Worm (Caenorhabditis elegans) whole organism, mixed stage, embryonic: Measurements from ENCODE around the gene ZK470.14.
"Not testable (repeated sequence)": the region's sequence is repeated elsewhere in the genome, so short reads cannot be mapped to it uniquely, and the experiment has no call there.

ENCODE experiments used
- blmp-1 ChIP-seq: fragments of 150-350 bp; optimal IDR thresholded peaks from 2 replicates; lab custom pipeline; 2014; ENCODE audit warnings: missing biosample characterization, missing genetic modification characterization
- elt-3 ChIP-seq: fragments of 150-350 bp; optimal IDR thresholded peaks from 2 replicates; lab custom pipeline; 2014; ENCODE audit warnings: missing biosample characterization, missing genetic modification characterization
- lsy-2 ChIP-seq: fragments of 150-350 bp; optimal IDR thresholded peaks from 2 replicates; lab custom pipeline; 2014; ENCODE audit warnings: missing biosample characterization, missing genetic modification characterization
- mep-1 ChIP-seq: fragments of 150-350 bp; optimal IDR thresholded peaks from 2 replicates; lab custom pipeline; 2017; ENCODE audit warnings: missing biosample characterization, missing genetic modification reagents, missing genetic modification characterization, inconsistent platforms
- mls-2 ChIP-seq: sonication (generic microtip); optimal IDR thresholded peaks from 2 replicates; lab custom pipeline; 2016; ENCODE audit warnings: mild to moderate bottlenecking, missing genetic modification characterization, moderate library complexity, missing compliant biosample characterization
- nhr-12 ChIP-seq: fragments of 150-350 bp; optimal IDR thresholded peaks from 2 replicates; lab custom pipeline; 2014; ENCODE audit warnings: missing biosample characterization, missing genetic modification characterization
- pha-4 ChIP-seq: fragments of 150-350 bp; optimal IDR thresholded peaks from 2 replicates; lab custom pipeline; 2018; ENCODE audit warnings: missing biosample characterization, missing genetic modification reagents, missing genetic modification characterization
- snpc-4 ChIP-seq: fragments of 150-350 bp; optimal IDR thresholded peaks from 2 replicates; lab custom pipeline; 2014; ENCODE audit warnings: missing biosample characterization, missing genetic modification characterization
- unc-39 ChIP-seq: fragments of 150-350 bp; optimal IDR thresholded peaks from 2 replicates; lab custom pipeline; 2014; ENCODE audit warnings: missing biosample characterization, missing genetic modification characterization
- unc-62 ChIP-seq: fragments of 150-350 bp; optimal IDR thresholded peaks from 2 replicates; lab custom pipeline; 2014; ENCODE audit warnings: missing biosample characterization, missing genetic modification reagents, missing genetic modification characterization

- not testable (repeated sequence) for TF ChIP-seq mep-1 (tag; lab: Kevin White, UChicago); mls-2 (tag; lab: Kevin White, UChicago); unc-39 (tag; lab: Kevin White, UChicago); pha-4 (tag; lab: Kevin White, UChicago); unc-62; elt-3 (tag; lab: Kevin White, UChicago); snpc-4 (tag; lab: Kevin White, UChicago); nhr-12 (tag; lab: Kevin White, UChicago); lsy-2 (tag; lab: Kevin White, UChicago); blmp-1 (tag; lab: Kevin White, UChicago)
These were observed 34.9 kb downstream of the ZK470.14 start, which contains the start of gene F20B6.6 for ce11 chrX:4202114-4202513.
